Worm (Caenorhabditis elegans) whole organism, young adult: ENCODE data around the gene F23B12.1.

Experiments
- B0336.3 ChIP-seq: fragments of 200-800 bp; sonication (Bioruptor generic); IDR thresholded peaks from 2 replicates; pipeline ENCODE4 v1.3.6; 2022; ENCODE audit warnings: missing genetic modification characterization, missing compliant biosample characterization
- F23B12.7 ChIP-seq: sonication (generic microtip); optimal IDR thresholded peaks from 2 replicates; lab custom pipeline; 2017; ENCODE audit warnings: missing genetic modification characterization, mild to moderate bottlenecking, missing compliant biosample characterization, antibody characterized with exemption, moderate library complexity; ENCODE audit not compliant: insufficient read depth
- F33H1.4 ChIP-seq: fragments of 200-800 bp; sonication (Bioruptor generic); IDR thresholded peaks from 2 replicates; pipeline ENCODE4 v1.3.6; 2022; ENCODE audit warnings: missing genetic modification reagents, missing genetic modification characterization, missing compliant biosample characterization
- F37B4.10 ChIP-seq: fragments of 200-800 bp; sonication (Bioruptor generic); IDR thresholded peaks from 2 replicates; pipeline ENCODE4 v1.3.6; 2022; ENCODE audit warnings: missing genetic modification characterization, missing compliant biosample characterization
- F39B2.1 ChIP-seq: fragments of 200-800 bp; sonication (Bioruptor generic); IDR thresholded peaks from 2 replicates; pipeline ENCODE4 v1.3.6; 2022; ENCODE audit warnings: missing genetic modification reagents, missing genetic modification characterization, missing compliant biosample characterization
- F57C9.4 ChIP-seq: sonication (generic microtip); optimal IDR thresholded peaks from 2 replicates; lab custom pipeline; 2017; ENCODE audit warnings: mild to moderate bottlenecking, missing genetic modification characterization, missing compliant biosample characterization
- ZK185.1 ChIP-seq: sonication (generic microtip); optimal IDR thresholded peaks from 2 replicates; lab custom pipeline; 2016; ENCODE audit warnings: mild to moderate bottlenecking, missing genetic modification characterization, missing compliant biosample characterization; ENCODE audit not compliant: poor library complexity, severe bottlenecking
- akir-1 ChIP-seq: fragments of 200-800 bp; sonication (Bioruptor generic); optimal IDR thresholded peaks from 2 replicates; lab custom pipeline; 2018; ENCODE audit warnings: mild to moderate bottlenecking, missing genetic modification characterization, moderate library complexity, missing compliant biosample characterization
- ama-1 ChIP-seq, 3 experiments: fragments of 150-350 bp in 1 of 3; sonication (generic microtip) in 2 of 3; optimal IDR thresholded peaks; 2 replicates each; lab custom pipeline; 2014 to 2018; ENCODE audit warnings: missing biosample characterization in 2 of 3, missing genetic modification characterization in 2 of 3, missing genetic modification reagents in 2 of 3
- aptf-2 ChIP-seq: fragments of 200-800 bp; sonication (Bioruptor generic); conservative IDR thresholded peaks from 2 replicates; pipeline ENCODE4 v1.3.6; 2022; ENCODE audit warnings: missing genetic modification reagents, missing genetic modification characterization, missing compliant biosample characterization
- attf-6 ChIP-seq: fragments of 200-800 bp; sonication (Bioruptor generic); IDR thresholded peaks from 2 replicates; pipeline ENCODE4 v1.3.6; 2022; ENCODE audit warnings: missing genetic modification reagents, missing genetic modification characterization, missing compliant biosample characterization
- ccch-3 ChIP-seq: fragments of 200-800 bp; sonication (Bioruptor generic); optimal IDR thresholded peaks from 2 replicates; lab custom pipeline; 2018; ENCODE audit warnings: mild to moderate bottlenecking, missing genetic modification characterization, missing compliant biosample characterization
- cebp-2 ChIP-seq: fragments of 200-800 bp; sonication (Bioruptor generic); IDR thresholded peaks from 2 replicates; pipeline ENCODE4 v1.3.6; 2022; ENCODE audit warnings: missing genetic modification characterization, missing compliant biosample characterization
- ceh-100 ChIP-seq: fragments of 200-800 bp; sonication (Bioruptor generic); IDR thresholded peaks from 2 replicates; pipeline ENCODE4 v1.3.6; 2022; ENCODE audit warnings: missing genetic modification reagents, missing genetic modification characterization, missing compliant biosample characterization
- ceh-91 ChIP-seq: fragments of 200-800 bp; sonication (Bioruptor generic); IDR thresholded peaks from 2 replicates; pipeline ENCODE4 v1.3.6; 2022; ENCODE audit warnings: missing genetic modification reagents, missing genetic modification characterization, missing compliant biosample characterization
- chd-7 ChIP-seq: sonication (generic microtip); optimal IDR thresholded peaks from 2 replicates; lab custom pipeline; 2016; ENCODE audit warnings: mild to moderate bottlenecking, missing genetic modification characterization, moderate library complexity, missing compliant biosample characterization
- dox-1 ChIP-seq: fragments of 200-800 bp; sonication (Bioruptor generic); IDR thresholded peaks from 2 replicates; pipeline ENCODE4 v1.3.6; 2022; ENCODE audit warnings: missing genetic modification reagents, missing genetic modification characterization, missing compliant biosample characterization
- dpl-1 ChIP-seq: fragments of 150-350 bp; optimal IDR thresholded peaks from 2 replicates; lab custom pipeline; 2014; ENCODE audit warnings: missing biosample characterization, missing genetic modification reagents, missing genetic modification characterization
- egl-44 ChIP-seq: fragments of 200-800 bp; sonication (Bioruptor generic); IDR thresholded peaks from 2 replicates; pipeline ENCODE4 v1.3.6; 2022; ENCODE audit warnings: missing genetic modification reagents, missing genetic modification characterization, missing compliant biosample characterization
- ets-4 ChIP-seq: fragments of 200-800 bp; sonication (Bioruptor generic); optimal IDR thresholded peaks from 2 replicates; lab custom pipeline; 2018; ENCODE audit warnings: mild to moderate bottlenecking, missing genetic modification characterization, missing compliant biosample characterization
- gei-17 ChIP-seq: fragments of 200-800 bp; sonication (Bioruptor generic); optimal IDR thresholded peaks from 2 replicates; lab custom pipeline; 2018; ENCODE audit warnings: mild to moderate bottlenecking, missing genetic modification characterization, missing compliant biosample characterization
- hlh-12 ChIP-seq: sonication (generic microtip); optimal IDR thresholded peaks from 2 replicates; lab custom pipeline; 2016; ENCODE audit warnings: missing genetic modification characterization, missing compliant biosample characterization
- hlh-26 ChIP-seq: fragments of 200-800 bp; sonication (Bioruptor generic); conservative IDR thresholded peaks from 2 replicates; pipeline ENCODE4 v1.3.6; 2022; ENCODE audit warnings: missing genetic modification reagents, missing genetic modification characterization, missing compliant biosample characterization
- hmg-1.2 ChIP-seq: fragments of 200-800 bp; sonication (Bioruptor generic); IDR thresholded peaks from 2 replicates; pipeline ENCODE4 v1.3.6; 2022; ENCODE audit warnings: missing genetic modification reagents, missing genetic modification characterization, missing compliant biosample characterization
- lag-1 ChIP-seq: fragments of 200-800 bp; sonication (Bioruptor generic); IDR thresholded peaks from 2 replicates; pipeline ENCODE4 v1.3.6; 2022; ENCODE audit warnings: missing genetic modification reagents, missing genetic modification characterization, missing compliant biosample characterization
- lin-35 ChIP-seq, 3 experiments: fragments of 150-350 bp in 2 of 3; sonication (generic microtip) in 1 of 3; optimal IDR thresholded peaks; 2 replicates each; lab custom pipeline; 2014 to 2018; ENCODE audit warnings: missing biosample characterization in 3 of 3, missing genetic modification characterization in 3 of 3, missing genetic modification reagents in 3 of 3
- lin-40 ChIP-seq: sonication (generic microtip); optimal IDR thresholded peaks from 2 replicates; lab custom pipeline; 2016; ENCODE audit warnings: missing genetic modification characterization, mild to moderate bottlenecking, missing compliant biosample characterization, missing genotype, missing genetic modification reagents
- lir-1 ChIP-seq: fragments of 200-800 bp; sonication (Bioruptor generic); conservative IDR thresholded peaks from 2 replicates; pipeline ENCODE4 v1.3.6; 2022; ENCODE audit warnings: missing genetic modification reagents, missing genetic modification characterization, missing compliant biosample characterization
- nfya-2 ChIP-seq: fragments of 200-800 bp; sonication (Bioruptor generic); IDR thresholded peaks from 2 replicates; pipeline ENCODE4 v1.3.6; 2022; ENCODE audit warnings: missing genetic modification reagents, missing genetic modification characterization, missing compliant biosample characterization
- nhr-27 ChIP-seq: fragments of 200-800 bp; sonication (Bioruptor generic); optimal IDR thresholded peaks from 2 replicates; lab custom pipeline; 2018; ENCODE audit warnings: mild to moderate bottlenecking, missing genetic modification characterization, moderate library complexity, missing compliant biosample characterization
- nhr-80 ChIP-seq: sonication (generic microtip); optimal IDR thresholded peaks from 2 replicates; lab custom pipeline; 2016; ENCODE audit warnings: missing genetic modification characterization, missing compliant biosample characterization
- nhr-90 ChIP-seq: sonication (generic microtip); optimal IDR thresholded peaks from 2 replicates; lab custom pipeline; 2016; ENCODE audit warnings: missing genotype, mild to moderate bottlenecking, missing genetic modification characterization, missing compliant biosample characterization
- rcor-1 ChIP-seq: fragments of 200-800 bp; sonication (Bioruptor generic); IDR thresholded peaks from 2 replicates; pipeline ENCODE4 v1.3.6; 2022; ENCODE audit warnings: missing genetic modification reagents, missing genetic modification characterization, missing compliant biosample characterization
- rec-8 ChIP-seq, 2 experiments: sonication (generic microtip); optimal IDR thresholded peaks; 2 replicates each; lab custom pipeline; 2016; ENCODE audit warnings: mild to moderate bottlenecking in 2 of 2, missing genetic modification characterization in 2 of 2, missing genetic modification reagents in 2 of 2, missing genotype in 2 of 2, missing biosample characterization in 1 of 2, missing compliant biosample characterization in 1 of 2, moderate library complexity in 1 of 2
- repo-1 ChIP-seq: sonication (generic microtip); optimal IDR thresholded peaks from 2 replicates; lab custom pipeline; 2017; ENCODE audit warnings: mild to moderate bottlenecking, missing genetic modification characterization, missing compliant biosample characterization
- sea-2 ChIP-seq: fragments of 200-800 bp; sonication (Bioruptor generic); IDR thresholded peaks from 2 replicates; pipeline ENCODE4 v1.3.6; 2022; ENCODE audit warnings: missing genetic modification characterization, missing compliant biosample characterization
- snpc-1.1 ChIP-seq: sonication (generic microtip); optimal IDR thresholded peaks from 2 replicates; lab custom pipeline; 2017; ENCODE audit warnings: missing genetic modification characterization, mild to moderate bottlenecking, missing compliant biosample characterization, antibody characterized with exemption, moderate library complexity, missing genotype, missing genetic modification reagents; ENCODE audit not compliant: insufficient read depth
- snpc-4 ChIP-seq, 5 experiments: fragments of 150-350 bp in 1 of 5; sonication (generic microtip) in 4 of 5; optimal IDR thresholded peaks; 2 replicates each; lab custom pipeline; 2014 to 2018; ENCODE audit warnings: missing genetic modification characterization in 5 of 5, missing biosample characterization in 3 of 5, antibody characterized with exemption in 2 of 5, mild to moderate bottlenecking in 2 of 5, missing compliant biosample characterization in 2 of 5, missing genotype in 2 of 5, moderate library complexity in 2 of 5, missing genetic modification reagents in 1 of 5
- tbx-9 ChIP-seq: sonication (generic microtip); optimal IDR thresholded peaks from 2 replicates; lab custom pipeline; 2016; ENCODE audit warnings: borderline replicate concordance, missing genetic modification characterization, inconsistent platforms, missing compliant biosample characterization
- unc-62 ChIP-seq: fragments of 150-350 bp; optimal IDR thresholded peaks from 2 replicates; lab custom pipeline; 2014; ENCODE audit warnings: missing biosample characterization, missing genetic modification reagents, missing genetic modification characterization
- xnd-1 ChIP-seq: sonication (generic microtip); optimal IDR thresholded peaks from 2 replicates; lab custom pipeline; 2016; ENCODE audit warnings: missing genotype, missing genetic modification reagents, missing genetic modification characterization, missing compliant biosample characterization
- ztf-22 ChIP-seq: fragments of 200-800 bp; sonication (Bioruptor generic); optimal IDR thresholded peaks from 2 replicates; lab custom pipeline; 2018; ENCODE audit warnings: mild to moderate bottlenecking, missing genetic modification characterization, moderate library complexity, missing compliant biosample characterization
- ztf-6 ChIP-seq: fragments of 200-800 bp; sonication (Bioruptor generic); IDR thresholded peaks from 2 replicates; pipeline ENCODE4 v1.3.6; 2022; ENCODE audit warnings: missing genetic modification reagents, missing genetic modification characterization, missing compliant biosample characterization

The F23B12.1 gene

DNA sequence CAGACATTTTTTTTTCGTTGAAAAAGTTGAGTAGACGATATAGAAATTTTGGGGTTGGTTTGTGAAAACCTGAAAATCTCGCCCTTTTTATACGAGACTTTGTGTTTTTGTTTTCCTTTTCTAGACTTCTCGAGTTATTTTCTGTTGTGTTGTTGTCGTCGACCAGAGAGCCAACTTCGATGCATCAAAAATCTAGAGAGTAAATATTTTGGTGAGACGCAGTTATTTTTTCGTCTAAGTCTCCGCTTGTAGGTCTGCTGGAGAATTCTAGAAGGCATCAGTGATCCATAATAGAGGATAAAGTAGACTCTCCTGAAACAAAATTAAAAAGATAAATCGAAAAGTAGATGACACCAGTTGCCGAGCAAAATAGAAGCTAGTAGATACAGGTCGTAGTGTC is 35.4 kb downstream of the F23B12.1 start, which contains the start of gene F08H9.4:
Gene F08H9.4 (minus strand): TSS at position 61 of the 400 bp plus-strand sequence.
- TF ChIP-seq xnd-1 (no peak), nfya-2 (GFP tag; lab: Robert Waterston, UW) (no peak)

DNA sequence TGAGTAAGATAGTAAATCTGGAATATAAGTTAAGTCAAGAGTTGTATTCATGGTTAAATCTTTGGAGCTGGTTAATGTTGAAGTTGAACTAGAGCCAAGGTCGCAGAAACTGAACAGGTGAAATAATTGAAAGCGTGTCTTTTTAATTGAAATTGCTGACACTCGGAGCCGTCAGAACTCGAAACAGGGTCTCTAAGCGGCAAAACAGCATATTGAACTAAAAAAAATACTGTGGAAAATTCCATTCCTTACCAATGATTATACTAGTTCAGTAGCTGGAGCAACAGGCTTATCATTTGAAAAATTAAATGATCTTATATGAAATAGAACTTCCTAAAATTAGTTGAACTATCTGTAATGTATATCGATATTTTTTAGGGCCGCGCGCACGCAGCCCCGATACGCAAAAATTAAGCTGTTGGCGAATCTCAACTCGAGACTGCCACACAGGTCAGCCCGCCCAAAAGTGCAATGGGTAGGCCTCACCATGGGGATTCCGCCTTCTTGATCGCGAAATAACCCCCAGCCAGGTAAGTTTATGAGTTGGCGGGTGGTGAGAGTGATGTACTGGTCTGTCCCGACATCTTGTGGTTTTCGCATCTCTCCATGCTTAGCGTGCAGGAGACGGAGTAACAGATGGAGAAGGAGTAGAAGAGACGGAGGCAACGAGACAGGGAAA is 39.4 kb downstream of the F23B12.1 start, which contains the start of gene srz-97:
Gene srz-97 (minus strand): TSS at position 51 of the 679 bp plus-strand sequence.
- TF ChIP-seq lag-1 (GFP tag; lab: Robert Waterston, UW): no peak
- TF ChIP-seq hlh-26 (GFP tag; lab: Robert Waterston, UW): no peak
- no peak for TF ChIP-seq sea-2 (GFP tag; lab: Robert Waterston, UW)
- TF ChIP-seq F23B12.7: no peak
- no peak for TF ChIP-seq nhr-80
- no peak for TF ChIP-seq nhr-27 (tag; lab: Kevin White, UChicago)
- TF ChIP-seq ama-1 (optimal IDR thresholded peaks at IDR 0.05; lab: Kevin White, UChicago): no peak
- TF ChIP-seq ama-1 (GFP tag; optimal IDR thresholded peaks at IDR 0.05; lab: Kevin White, UChicago): no peak
- TF ChIP-seq nfya-2 (GFP tag; lab: Robert Waterston, UW): no peak
- TF ChIP-seq ztf-22 (GFP tag; lab: Kevin White, UChicago): no peak
- 0 out of 2 replicates have a peak, but pooled peaks have one; percentile 73 for TF ChIP-seq F37B4.10
- no peak for TF ChIP-seq dpl-1 (GFP tag; lab: Kevin White, UChicago)
- TF ChIP-seq tbx-9 (tag; lab: Kevin White, UChicago): no peak
- TF ChIP-seq ZK185.1 (tag; lab: Kevin White, UChicago): peak; percentile 13
- 0 out of 2 replicates have a peak, but pooled peaks have one; percentile 42 for TF ChIP-seq ceh-100 (GFP tag; lab: Robert Waterston, UW)
- no peak for TF ChIP-seq rec-8 (tag; optimal IDR thresholded peaks at IDR 0.05; lab: Kevin White, UChicago)
- no peak for TF ChIP-seq ztf-6 (GFP tag; lab: Robert Waterston, UW)
- no peak for TF ChIP-seq akir-1
- peak; percentile 62 for TF ChIP-seq B0336.3
- no peak for TF ChIP-seq hlh-12 (tag; lab: Kevin White, UChicago)
- TF ChIP-seq ccch-3 (GFP tag; lab: Kevin White, UChicago): no peak
- peak; percentile 93 for TF ChIP-seq hmg-1.2 (GFP tag; lab: Robert Waterston, UW)
- TF ChIP-seq ceh-91 (GFP tag; lab: Robert Waterston, UW): no peak
- peak; percentile 81 for TF ChIP-seq rcor-1 (GFP tag; lab: Robert Waterston, UW)
- no peak for TF ChIP-seq cebp-2 (GFP tag; lab: Robert Waterston, UW)
- TF ChIP-seq chd-7 (tag; lab: Kevin White, UChicago): peak; percentile 34
- TF ChIP-seq repo-1: no peak
- TF ChIP-seq F57C9.4: no peak
- TF ChIP-seq unc-62: no peak
- TF ChIP-seq snpc-1.1 (tag; lab: Kevin White, UChicago): peak; percentile 93
- no peak for TF ChIP-seq ets-4 (GFP tag; lab: Kevin White, UChicago)
- TF ChIP-seq aptf-2: peak; percentile 64; the same call in 1 of the 2 replicates
- no peak for TF ChIP-seq lin-40
- peak; percentile 84 for TF ChIP-seq attf-6
- TF ChIP-seq dox-1 (GFP tag; lab: Robert Waterston, UW): peak; percentile 88
- no peak for TF ChIP-seq lin-35 (GFP tag; optimal IDR thresholded peaks at IDR 0.05; lab: Kevin White, UChicago)
- peak; percentile 21 for TF ChIP-seq xnd-1
- TF ChIP-seq gei-17 (GFP tag; lab: Kevin White, UChicago): no peak
- no peak for TF ChIP-seq F39B2.1
- TF ChIP-seq lir-1 (GFP tag; lab: Robert Waterston, UW): no peak
- TF ChIP-seq snpc-4 (GFP tag; optimal IDR thresholded peaks at IDR 0.05; lab: Kevin White, UChicago): peak; percentile 94
- peak; percentile 93 to 99 (median 98) for TF ChIP-seq snpc-4 (tag; optimal IDR thresholded peaks at IDR 0.05; lab: Kevin White, UChicago)
- TF ChIP-seq nhr-90 (tag; lab: Kevin White, UChicago): no peak
- 0 out of 2 replicates have a peak, but pooled peaks have one; percentile 29 for TF ChIP-seq egl-44 (GFP tag; lab: Robert Waterston, UW)
- peak; percentile 35; the same call in 1 of the 2 replicates for TF ChIP-seq F33H1.4 (GFP tag; lab: Robert Waterston, UW)
